Fruit fly (Drosophila melanogaster) whole organism, wandering third instar larva: ENCODE measurements around the gene Men.

ENCODE experiments used
- Dfd ChIP-seq: fragments of >200 bp; optimal IDR thresholded peaks from 2 replicates; lab custom pipeline; 2017; ENCODE audit warnings: missing biosample characterization, missing genetic modification characterization
- Dif ChIP-seq: fragments of 200-275, 200-300 bp; sonication (Bioruptor generic); optimal IDR thresholded peaks from 2 replicates; lab custom pipeline; 2018; ENCODE audit warnings: missing biosample characterization, missing genetic modification characterization; ENCODE audit not compliant: partially characterized antibody
- GATAd ChIP-seq: sonication (Bioruptor generic); optimal IDR thresholded peaks from 2 replicates; lab custom pipeline; 2016; ENCODE audit warnings: missing biosample characterization, missing genetic modification characterization
- N ChIP-seq: fragments of >200 bp; optimal IDR thresholded peaks from 2 replicates; lab custom pipeline; 2018; ENCODE audit warnings: missing biosample characterization, missing external identifiers, missing genetic modification characterization
- Vsx2 ChIP-seq: fragments of 200-300, 225-300 bp; sonication (Bioruptor generic); optimal IDR thresholded peaks from 2 replicates; lab custom pipeline; 2018; ENCODE audit warnings: missing biosample characterization, missing genetic modification characterization; ENCODE audit not compliant: partially characterized antibody
- dl ChIP-seq, 2 experiments: fragments of 175-275, 200-275 bp in 1 of 2; fragments of 200-275 bp in 1 of 2; sonication (Bioruptor generic); optimal IDR thresholded peaks; lab custom pipeline; 2018; ENCODE audit warnings: mild to moderate bottlenecking in 2 of 2, missing biosample characterization in 2 of 2, missing genetic modification characterization in 2 of 2, moderate library complexity in 2 of 2; ENCODE audit not compliant: partially characterized antibody in 2 of 2, insufficient read depth in 1 of 2
- fru ChIP-seq: fragments of 200-800 bp; sonication (Bioruptor generic); optimal IDR thresholded peaks from 3 replicates; lab custom pipeline; 2016; ENCODE audit warnings: missing biosample characterization, mild to moderate bottlenecking, missing genetic modification characterization
- h ChIP-seq: fragments of 200-800 bp; sonication (Bioruptor generic); optimal IDR thresholded peaks from 3 replicates; lab custom pipeline; 2016; ENCODE audit warnings: missing biosample characterization, mild to moderate bottlenecking, missing genetic modification characterization
- jim ChIP-seq: fragments of 175-275, 200-325 bp; sonication (Bioruptor generic); optimal IDR thresholded peaks from 2 replicates; lab custom pipeline; 2016; ENCODE audit warnings: missing biosample characterization, mild to moderate bottlenecking, missing genetic modification characterization
- pan ChIP-seq: fragments of >200 bp; optimal IDR thresholded peaks from 2 replicates; lab custom pipeline; 2017
- psq ChIP-seq: fragments of 200-800 bp; sonication (Bioruptor generic); optimal IDR thresholded peaks from 3 replicates; lab custom pipeline; 2017; ENCODE audit warnings: missing biosample characterization, mild to moderate bottlenecking, missing genetic modification characterization, moderate library complexity
- sv ChIP-seq: fragments of 200-800 bp; sonication (Bioruptor generic); optimal IDR thresholded peaks from 3 replicates; lab custom pipeline; 2016; ENCODE audit warnings: missing biosample characterization, missing genetic modification characterization

DNA sequence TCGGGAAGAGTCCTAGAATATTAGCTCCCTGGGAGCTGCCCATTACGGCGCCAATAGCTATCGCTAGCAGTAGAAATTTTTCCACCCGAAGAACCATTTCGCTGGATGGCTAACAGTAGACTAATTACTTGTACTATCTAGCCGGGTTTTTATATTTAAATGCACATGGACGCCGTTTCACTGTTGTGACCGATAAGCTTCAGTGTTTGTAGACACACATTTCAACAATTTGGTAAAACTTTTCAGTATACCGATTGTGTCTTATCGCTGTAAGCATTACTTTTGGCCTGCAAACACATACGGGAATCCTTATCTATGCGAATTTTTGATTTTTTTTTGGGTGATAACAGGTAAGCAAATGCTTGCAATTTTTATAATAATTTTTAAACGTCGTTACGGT lies 21.3 kb upstream of the Men start, which contains the start of gene Ugt37A3:
- no peak for TF ChIP-seq dl (GFP tag; optimal IDR thresholded peaks at IDR 0.05; lab: Kevin White, UChicago; ENCODE audit: insufficient read depth in 1 of 2, partially characterized antibody in 2 of 2)
- no peak for TF ChIP-seq Vsx2 (GFP tag; lab: Kevin White, UChicago)
- no peak for TF ChIP-seq jim
- peak; percentile 37 for TF ChIP-seq fru
- TF ChIP-seq Dfd (GFP tag; lab: Kevin White, UChicago), result no peak
- no peak for TF ChIP-seq sv (GFP tag; lab: Kevin White, UChicago)
- TF ChIP-seq Dif (GFP tag; lab: Kevin White, UChicago), result no peak
- no peak for TF ChIP-seq N (GFP tag; lab: Kevin White, UChicago)
- no peak for TF ChIP-seq psq
- no peak for TF ChIP-seq pan (lab: Kevin White, UChicago)
- TF ChIP-seq h (GFP tag; lab: Kevin White, UChicago), result no peak
- no peak for TF ChIP-seq GATAd (GFP tag; lab: Kevin White, UChicago)
